Worm (Caenorhabditis elegans): Measurements from ENCODE around the gene C04H5.7.

The C04H5.7 gene

ce11 chrII:14537728-14538127 is at the start of gene C04H5.7, which contains the start of gene clec-147:
Gene C04H5.7 (plus strand): TSS chrII:14537946.
Gene clec-147 (minus strand): TSS chrII:14537828.
- TF ChIP-seq him-1 (tag; optimal IDR thresholded peaks at IDR 0.05) (no peak), W03F9.2 (tag; optimal IDR thresholded peaks at IDR 0.05) (no peak), dao-5 (tag; optimal IDR thresholded peaks at IDR 0.05) (no peak)

ce11 chrII:14488661-14489060 is 49.1 kb upstream of the C04H5.7 start, which contains the start of gene usp-14:
Gene usp-14 (minus strand): TSS chrII:14488688.
- TF ChIP-seq dao-5 (tag; optimal IDR thresholded peaks at IDR 0.05) (no peak), him-1 (tag; optimal IDR thresholded peaks at IDR 0.05) (no peak), W03F9.2 (tag; optimal IDR thresholded peaks at IDR 0.05) (peak; percentile 59)

- TF ChIP-seq him-1 (tag; optimal IDR thresholded peaks at IDR 0.05) (no peak), W03F9.2 (tag; optimal IDR thresholded peaks at IDR 0.05) (no peak), dao-5 (tag; optimal IDR thresholded peaks at IDR 0.05) (no peak)
Observed at ce11 chrII:14489407-14489806, 48.3 kb upstream of the C04H5.7 start, which contains the start of gene vnut-1. Gene vnut-1 (plus strand): TSS chrII:14489802.

DNA sequence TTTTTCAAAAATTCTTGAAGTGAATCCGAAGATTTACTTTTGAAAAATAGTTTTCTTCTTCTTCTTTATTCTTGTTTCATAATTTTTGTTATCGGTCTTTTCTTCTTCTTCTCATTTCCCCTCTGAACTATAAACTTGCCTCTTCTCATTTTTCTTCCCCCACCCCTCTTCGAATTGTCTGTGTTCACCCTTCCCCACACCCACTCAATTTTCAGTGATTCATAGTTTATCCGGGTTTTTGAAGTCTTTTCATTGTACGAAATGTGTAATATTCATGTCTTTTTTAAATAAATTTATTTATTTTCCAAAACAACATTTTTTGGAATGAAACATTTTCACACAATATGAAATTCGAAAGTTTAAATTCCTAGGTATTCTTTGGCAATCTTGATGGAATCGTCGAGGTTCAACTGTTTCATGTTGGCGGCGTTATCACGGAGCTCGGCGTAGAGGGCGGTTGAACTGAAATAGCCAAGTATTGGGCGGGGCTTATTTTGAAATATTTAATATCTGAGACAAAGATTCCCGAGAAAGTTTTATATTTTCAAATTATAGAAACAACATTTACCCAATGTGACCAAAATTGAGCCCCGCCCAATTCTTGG is 45.1 kb upstream of the C04H5.7 start:
- TF ChIP-seq dao-5 (tag; optimal IDR thresholded peaks at IDR 0.05) (no peak), W03F9.2 (tag; optimal IDR thresholded peaks at IDR 0.05) (no peak), him-1 (tag; optimal IDR thresholded peaks at IDR 0.05) (no peak)

DNA sequence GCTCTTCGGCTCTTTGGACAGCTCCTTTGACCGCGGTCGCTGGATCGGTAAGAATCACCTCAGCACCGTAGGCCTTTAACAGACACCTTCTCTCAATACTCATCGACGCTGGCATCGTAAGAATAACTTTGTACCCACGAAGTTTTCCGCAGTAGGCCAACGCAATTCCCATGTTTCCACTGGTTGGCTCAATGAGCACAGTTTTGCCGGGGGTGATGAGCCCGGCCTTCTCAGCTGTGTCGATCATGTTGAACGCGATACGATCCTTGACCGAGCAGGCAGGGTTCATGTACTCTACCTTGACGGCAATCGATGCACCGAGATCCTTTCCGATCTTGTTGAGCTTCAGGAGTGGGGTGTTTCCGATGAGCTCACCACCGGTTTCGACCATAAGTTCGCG is 43.7 kb upstream of the C04H5.7 start:
- no peak for TF ChIP-seq him-1 (tag; optimal IDR thresholded peaks at IDR 0.05)
- TF ChIP-seq dao-5 (tag; optimal IDR thresholded peaks at IDR 0.05) = no peak
- no peak for TF ChIP-seq W03F9.2 (tag; optimal IDR thresholded peaks at IDR 0.05)

ce11 chrII:14494414-14494463 is 43.5 kb upstream of the C04H5.7 start, which contains the start of gene cysl-2:
Gene cysl-2 (minus strand): TSS chrII:14494451.
- TF ChIP-seq dao-5 (tag; optimal IDR thresholded peaks at IDR 0.05) (no peak), him-1 (tag; optimal IDR thresholded peaks at IDR 0.05) (no peak)

DNA sequence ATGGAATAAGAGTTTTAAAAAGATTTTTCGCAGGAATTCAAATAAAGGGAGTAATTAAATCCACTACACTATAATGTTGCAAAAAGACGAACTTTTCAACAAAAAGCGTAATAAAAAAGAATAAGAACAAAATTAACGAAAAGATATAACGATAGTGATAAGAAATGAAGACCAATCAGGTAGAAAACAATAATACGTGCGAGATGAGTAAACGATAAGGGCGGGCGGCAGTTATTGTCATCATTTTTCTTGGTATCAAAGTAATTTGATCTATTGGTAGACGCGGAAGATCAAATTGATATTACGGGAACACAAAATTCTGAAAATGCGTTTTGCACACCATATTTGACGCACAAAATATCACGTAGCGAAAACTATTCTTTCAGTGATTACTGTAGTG is 43.3 kb upstream of the C04H5.7 start:
- TF ChIP-seq dao-5 (tag; optimal IDR thresholded peaks at IDR 0.05) = no peak
- no peak for TF ChIP-seq him-1 (tag; optimal IDR thresholded peaks at IDR 0.05)
- TF ChIP-seq W03F9.2 (tag; optimal IDR thresholded peaks at IDR 0.05) = no peak

DNA sequence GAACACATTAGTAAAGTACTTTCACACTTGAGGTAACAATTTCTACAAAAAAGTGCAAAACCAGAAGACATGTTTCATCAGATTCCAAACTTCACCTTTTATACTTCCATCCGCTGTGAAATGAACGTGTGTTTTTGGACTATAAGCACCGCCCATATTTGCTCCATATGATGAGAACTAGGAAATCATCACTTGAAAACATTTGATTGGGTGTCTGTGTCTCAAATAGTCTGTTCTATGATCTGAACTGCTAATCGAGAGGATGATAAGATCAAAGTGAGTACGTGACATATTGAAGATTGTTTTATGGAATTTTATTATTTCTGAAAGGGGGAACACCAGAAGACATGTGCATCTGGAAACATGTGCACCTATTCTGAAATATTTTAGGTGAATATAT is 42.4 kb upstream of the C04H5.7 start:
- TF ChIP-seq him-1 (tag; optimal IDR thresholded peaks at IDR 0.05) (no peak), dao-5 (tag; optimal IDR thresholded peaks at IDR 0.05) (no peak), W03F9.2 (tag; optimal IDR thresholded peaks at IDR 0.05) (no peak)

DNA sequence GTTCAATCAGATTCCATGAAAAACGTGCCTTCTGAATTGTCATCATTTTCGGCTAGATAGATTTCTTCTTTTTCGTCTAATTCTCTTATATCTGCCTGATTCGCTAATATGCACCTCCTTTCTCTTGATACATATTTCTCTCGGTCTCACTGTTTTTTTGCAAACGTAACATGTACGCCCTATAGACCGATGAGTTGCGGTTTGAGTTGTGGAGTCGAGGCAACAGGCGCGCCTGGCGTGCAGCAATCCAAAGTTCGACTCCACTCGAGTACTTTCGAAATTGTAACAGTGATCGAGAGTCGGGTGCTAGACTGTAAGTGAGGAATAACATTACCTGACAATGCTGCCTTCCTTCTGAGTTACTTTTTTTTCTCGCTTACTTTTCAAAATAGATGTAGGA is 40.9 kb upstream of the C04H5.7 start:
- TF ChIP-seq him-1 (tag; optimal IDR thresholded peaks at IDR 0.05) (peak; percentile 66), W03F9.2 (tag; optimal IDR thresholded peaks at IDR 0.05) (peak; percentile 21), dao-5 (tag; optimal IDR thresholded peaks at IDR 0.05) (peak; percentile 57)

- no peak for TF ChIP-seq dao-5 (tag; optimal IDR thresholded peaks at IDR 0.05)
- TF ChIP-seq W03F9.2 (tag; optimal IDR thresholded peaks at IDR 0.05) = no peak
- TF ChIP-seq him-1 (tag; optimal IDR thresholded peaks at IDR 0.05) = no peak
Observed at ce11 chrII:14497848-14498247, 39.9 kb upstream of the C04H5.7 start, which contains the start of gene dhs-8. Gene dhs-8 (plus strand): TSS chrII:14498026.

- TF ChIP-seq W03F9.2 (tag; optimal IDR thresholded peaks at IDR 0.05) = no peak
- TF ChIP-seq dao-5 (tag; optimal IDR thresholded peaks at IDR 0.05) = no peak
- no peak for TF ChIP-seq him-1 (tag; optimal IDR thresholded peaks at IDR 0.05)
Observed at ce11 chrII:14500122-14500521, 37.6 kb upstream of the C04H5.7 start, which contains the start of gene K10H10.4. Gene K10H10.4 (plus strand): TSS chrII:14500422.

DNA sequence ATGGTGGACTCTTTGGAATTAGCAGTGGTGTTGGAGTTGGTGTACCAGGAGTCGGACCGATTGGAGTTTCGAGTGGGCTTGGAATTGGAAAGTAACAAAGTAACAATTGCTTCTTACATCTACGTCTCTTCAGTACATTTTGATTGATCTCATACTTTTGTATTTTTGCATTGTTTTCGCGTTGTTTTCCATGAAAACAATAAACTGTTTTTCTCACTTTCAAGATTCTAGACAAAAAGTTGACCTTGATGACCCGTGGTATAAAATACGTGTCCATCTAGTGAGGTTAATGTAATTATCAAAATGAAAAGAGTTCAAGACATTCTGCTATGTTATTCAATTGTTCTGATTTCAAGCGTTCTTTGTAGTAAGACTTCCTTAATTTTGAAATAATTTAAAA is 36.3 kb upstream of the C04H5.7 start, which contains the start of gene K10H10.5:
Gene K10H10.5, plus strand, starts transcription at position 301 of the 400 bp plus-strand sequence.
- TF ChIP-seq W03F9.2 (tag; optimal IDR thresholded peaks at IDR 0.05) = no peak
- TF ChIP-seq dao-5 (tag; optimal IDR thresholded peaks at IDR 0.05) = no peak
- no peak for TF ChIP-seq him-1 (tag; optimal IDR thresholded peaks at IDR 0.05)

DNA sequence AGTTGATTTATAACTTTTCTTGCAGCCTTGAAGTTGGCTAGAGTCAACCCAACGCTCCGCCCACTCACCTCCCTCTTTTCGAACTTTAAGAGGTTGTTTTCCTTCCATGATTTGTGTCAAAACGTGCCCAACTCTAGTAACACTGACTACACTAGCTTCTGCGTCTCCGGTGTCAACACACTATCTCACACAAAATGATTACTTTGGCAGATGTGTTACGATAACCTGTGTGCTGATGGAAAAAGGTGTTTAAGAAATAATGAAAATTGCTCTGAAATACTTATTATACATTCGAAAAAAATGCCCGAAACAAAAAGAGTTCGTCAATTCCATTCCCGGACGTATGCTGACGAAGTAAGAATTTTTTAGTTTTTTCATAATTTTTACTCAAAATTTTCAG is 34.7 kb upstream of the C04H5.7 start, which contains the start of gene K10H10.6:
Gene K10H10.6, plus strand, starts transcription at position 301 of the 400 bp plus-strand sequence.
- no peak for TF ChIP-seq him-1 (tag; optimal IDR thresholded peaks at IDR 0.05)
- no peak for TF ChIP-seq dao-5 (tag; optimal IDR thresholded peaks at IDR 0.05)
- no peak for TF ChIP-seq W03F9.2 (tag; optimal IDR thresholded peaks at IDR 0.05)

- TF ChIP-seq him-1 (tag; optimal IDR thresholded peaks at IDR 0.05) = no peak
Observed at ce11 chrII:14506245-14506644, 31.5 kb upstream of the C04H5.7 start, which contains the start of gene K10H10.12. Gene K10H10.12 (minus strand): TSS chrII:14506345.

DNA sequence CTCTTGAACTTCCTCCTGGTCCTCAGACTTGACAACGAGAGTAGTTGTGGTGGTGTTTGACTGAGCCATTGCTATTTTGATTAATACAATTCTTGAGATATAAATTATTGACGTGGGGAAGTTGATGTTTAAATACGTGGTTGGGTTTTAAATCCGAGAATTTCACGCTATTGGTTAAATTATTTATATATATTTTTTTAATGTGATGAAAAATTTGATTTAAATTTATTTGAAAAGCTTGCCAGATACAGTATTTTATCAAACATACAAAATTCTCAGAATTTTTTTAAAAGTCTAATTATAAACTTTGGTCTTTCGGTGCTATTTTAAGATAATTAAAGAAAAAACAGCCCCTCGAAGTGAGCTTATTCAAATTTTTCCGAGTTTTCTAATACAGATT is 30.2 kb upstream of the C04H5.7 start, which contains the start of the genes K10H10.7 and K10H10.10:
Gene K10H10.7, minus strand, starts transcription at position 101 of the 400 bp plus-strand sequence.
Gene K10H10.10, plus strand, starts transcription at position 204 of the 400 bp plus-strand sequence.
- TF ChIP-seq W03F9.2 (tag; optimal IDR thresholded peaks at IDR 0.05) = no peak
- no peak for TF ChIP-seq him-1 (tag; optimal IDR thresholded peaks at IDR 0.05)
- TF ChIP-seq dao-5 (tag; optimal IDR thresholded peaks at IDR 0.05) = no peak
